Fruit fly (Drosophila melanogaster): ENCODE results near the gene CG32445.

CG32445 gene

DNA sequence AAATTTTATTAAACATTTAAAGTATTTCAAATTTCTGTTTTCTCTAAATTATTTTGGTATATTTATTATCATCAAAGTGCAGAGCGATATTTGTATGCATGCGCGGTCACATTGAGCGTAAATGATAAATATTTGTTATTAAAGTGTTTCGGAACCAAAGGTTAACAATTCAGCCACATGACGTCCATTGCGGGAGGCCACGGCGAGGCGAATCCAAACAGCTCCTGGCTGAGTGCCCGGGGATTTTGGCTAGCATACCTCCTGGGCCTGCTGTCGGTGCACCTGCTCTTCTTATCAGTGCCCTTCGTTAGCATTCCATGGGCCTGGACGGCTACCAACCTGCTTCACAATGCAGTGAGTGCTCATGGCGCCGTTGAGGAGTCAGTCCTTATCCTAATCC is 4.0 kb upstream of the CG32445 start, which contains the start of gene ORMDL (continued):
- TF ChIP-seq CG11695 (GFP tag; IDR thresholded peaks at IDR 0.05) (no peak), CG5953 (GFP tag; IDR thresholded peaks at IDR 0.05) (0 out of 2 replicates have a peak, but pooled peaks have one; percentile 5), dimm (GFP tag; IDR thresholded peaks at IDR 0.05) (no peak), sqz (GFP tag; optimal IDR thresholded peaks at IDR 0.05) (no peak), Opbp (GFP tag; IDR thresholded peaks at IDR 0.05; ENCODE audit: partially characterized antibody) (peak; percentile 15; the same call in 1 of the 3 replicates), zen (tag; optimal IDR thresholded peaks at IDR 0.05) (peak; percentile 28), Doc2 (GFP tag; IDR thresholded peaks at IDR 0.05) (no peak), CG6689 (GFP tag; IDR thresholded peaks at IDR 0.05) (no peak), grn (GFP tag; optimal IDR thresholded peaks at IDR 0.05) (no peak), kay (GFP tag; optimal IDR thresholded peaks at IDR 0.05) (no peak), CG9797 (GFP tag; optimal IDR thresholded peaks at IDR 0.05) (peak; percentile 56), CG2199 (GFP tag; IDR thresholded peaks at IDR 0.05) (0 out of 3 replicates have a peak, but pooled peaks have one; percentile 24), Chrac-16 (GFP tag; optimal IDR thresholded peaks at IDR 0.05) (no peak), dmrt99B (tag; optimal IDR thresholded peaks at IDR 0.05) (no peak), CG31441 (GFP tag; IDR thresholded peaks at IDR 0.05) (no peak), CG2712 (tag; optimal IDR thresholded peaks at IDR 0.05) (no peak), CG1529 (GFP tag; optimal IDR thresholded peaks at IDR 0.05) (no peak), Ravus (GFP tag; IDR thresholded peaks at IDR 0.05) (no peak), CG9932 (GFP tag; IDR thresholded peaks at IDR 0.05) (no peak), CG1792 (GFP tag; optimal IDR thresholded peaks at IDR 0.05) (no peak), CHES-1-like (GFP tag; optimal IDR thresholded peaks at IDR 0.05) (peak; percentile 23), bowl (GFP tag; IDR thresholded peaks at IDR 0.05) (no peak), Jarid2 (GFP tag; optimal IDR thresholded peaks at IDR 0.05) (no peak), CG4617 (GFP tag; optimal IDR thresholded peaks at IDR 0.05; ENCODE audit: borderline replicate concordance) (peak; percentile 26), Oli (tag; optimal IDR thresholded peaks at IDR 0.05) (no peak), CG8478 (optimal IDR thresholded peaks at IDR 0.05) (no peak), Sin3A (optimal IDR thresholded peaks at IDR 0.05) (peak; percentile 4), bigmax (GFP tag; optimal IDR thresholded peaks at IDR 0.05) (no peak), gfzf (GFP tag; optimal IDR thresholded peaks at IDR 0.05) (peak; percentile 55), nmo (GFP tag; optimal IDR thresholded peaks at IDR 0.05) (peak; percentile 1), ac (GFP tag; optimal IDR thresholded peaks at IDR 0.05) (no peak), ci (GFP tag; IDR thresholded peaks at IDR 0.05) (0 out of 3 replicates have a peak, but pooled peaks have one; percentile 18), row (GFP tag; IDR thresholded peaks at IDR 0.05) (peak; percentile 37; the same call in 1 of the 3 replicates), knrl (GFP tag; IDR thresholded peaks at IDR 0.05; ENCODE audit: partially characterized antibody) (no peak), org-1 (GFP tag; optimal IDR thresholded peaks at IDR 0.05) (no peak), CG6272 (GFP tag; IDR thresholded peaks at IDR 0.05) (no peak), fd3F (GFP tag; optimal IDR thresholded peaks at IDR 0.05) (no peak), gcm2 (GFP tag; optimal IDR thresholded peaks at IDR 0.05) (no peak), MESR4 (GFP tag; optimal IDR thresholded peaks at IDR 0.05) (peak; percentile 70), ind (GFP tag; optimal IDR thresholded peaks at IDR 0.05) (no peak), CG6654 (GFP tag; optimal IDR thresholded peaks at IDR 0.05) (no peak), YL-1 (GFP tag; optimal IDR thresholded peaks at IDR 0.05) (no peak), CG34224 (GFP tag; IDR thresholded peaks at IDR 0.05; ENCODE audit: partially characterized antibody) (peak; percentile 11; the same call in 1 of the 3 replicates), CG4854 (GFP tag; optimal IDR thresholded peaks at IDR 0.05) (no peak), her (GFP tag; optimal IDR thresholded peaks at IDR 0.05) (no peak), phol (tag; optimal IDR thresholded peaks at IDR 0.05) (peak; percentile 18), CG34422 (GFP tag; IDR thresholded peaks at IDR 0.05) (peak; percentile 45; the same call in 1 of the 3 replicates), MBD-R2 (GFP tag; IDR thresholded peaks at IDR 0.05) (peak; percentile 78), sna (GFP tag; IDR thresholded peaks at IDR 0.05; ENCODE audit: partially characterized antibody) (no peak), amos (GFP tag; IDR thresholded peaks at IDR 0.05; ENCODE audit: partially characterized antibody) (no peak), CG5245 (GFP tag; optimal IDR thresholded peaks at IDR 0.05) (no peak)
